Fruit fly (Drosophila melanogaster): Measurements from ENCODE around the gene CG34428.

The CG34428 gene

DNA sequence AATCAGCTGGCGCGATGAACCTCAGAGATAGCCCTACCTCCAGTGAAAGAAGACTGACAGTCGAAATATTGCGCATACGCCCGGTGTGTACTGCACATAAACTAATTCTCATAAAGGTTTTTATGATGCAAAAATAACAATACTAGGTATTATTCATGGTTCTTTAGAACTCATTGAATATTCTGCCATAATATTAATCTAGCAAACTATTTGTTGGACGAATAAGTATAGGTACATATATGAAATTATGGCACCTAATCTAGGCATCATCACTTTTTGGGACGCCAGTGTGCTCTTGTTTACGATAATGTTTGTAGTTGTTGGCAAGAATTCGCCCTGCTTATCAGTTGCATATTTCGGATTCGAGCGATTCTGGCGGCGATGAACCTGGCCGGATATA lies 39.8 kb upstream of the CG34428 start (continued):
- TF ChIP-seq slbo (GFP tag; IDR thresholded peaks at IDR 0.05) (peak; percentile 40; the same call in 1 of the 2 replicates), CG7928 (GFP tag; optimal IDR thresholded peaks at IDR 0.05) (no peak), CG2202 (tag; optimal IDR thresholded peaks at IDR 0.05) (no peak), CG13894 (tag; optimal IDR thresholded peaks at IDR 0.05) (no peak), Mes4 (GFP tag; optimal IDR thresholded peaks at IDR 0.05) (no peak), CG1529 (GFP tag; optimal IDR thresholded peaks at IDR 0.05) (no peak), pho (GFP tag; optimal IDR thresholded peaks at IDR 0.05) (no peak), Pdp1 (GFP tag; optimal IDR thresholded peaks at IDR 0.05) (no peak), slou (GFP tag; optimal IDR thresholded peaks at IDR 0.05) (no peak), CG17186 (GFP tag; optimal IDR thresholded peaks at IDR 0.05) (no peak), B-H2 (GFP tag; optimal IDR thresholded peaks at IDR 0.05) (no peak), CG7786 (GFP tag; optimal IDR thresholded peaks at IDR 0.05) (no peak), CG11085 (GFP tag; IDR thresholded peaks at IDR 0.05) (no peak), chif (GFP tag; optimal IDR thresholded peaks at IDR 0.05) (no peak), D19B (GFP tag; optimal IDR thresholded peaks at IDR 0.05) (peak; percentile 13), CG2678 (tag; optimal IDR thresholded peaks at IDR 0.05) (peak; percentile 61), Bdp1 (GFP tag; optimal IDR thresholded peaks at IDR 0.05) (no peak), CG2875 (GFP tag; optimal IDR thresholded peaks at IDR 0.05) (no peak), insv (GFP tag; optimal IDR thresholded peaks at IDR 0.05) (no peak), Usf (GFP tag; optimal IDR thresholded peaks at IDR 0.05) (no peak), salm (tag; optimal IDR thresholded peaks at IDR 0.05) (no peak), nau (GFP tag; optimal IDR thresholded peaks at IDR 0.05) (no peak), CG9437 (GFP tag; optimal IDR thresholded peaks at IDR 0.05) (no peak), Atf6 (GFP tag; IDR thresholded peaks at IDR 0.05) (0 out of 2 replicates have a peak, but pooled peaks have one; percentile 8), Atf-2 (GFP tag; optimal IDR thresholded peaks at IDR 0.05) (peak; percentile 27), CG11696 (GFP tag; IDR thresholded peaks at IDR 0.05) (no peak), CG3407 (GFP tag; optimal IDR thresholded peaks at IDR 0.05) (no peak), CG4707 (GFP tag; optimal IDR thresholded peaks at IDR 0.05) (no peak), CG5953 (GFP tag; IDR thresholded peaks at IDR 0.05) (no peak), Hr51 (GFP tag; optimal IDR thresholded peaks at IDR 0.05) (peak in 1 of 2 experiments; percentile 46), H15 (GFP tag; IDR thresholded peaks at IDR 0.05) (no peak), wek (GFP tag; optimal IDR thresholded peaks at IDR 0.05) (no peak), HLH4C (GFP tag; IDR thresholded peaks at IDR 0.05; ENCODE audit: partially characterized antibody) (no peak), Doc2 (GFP tag; IDR thresholded peaks at IDR 0.05) (no peak), CG3847 (GFP tag; IDR thresholded peaks at IDR 0.05) (no peak), pb (GFP tag; optimal IDR thresholded peaks at IDR 0.05) (no peak), cad (GFP tag; optimal IDR thresholded peaks at IDR 0.05) (no peak), emc (GFP tag; optimal IDR thresholded peaks at IDR 0.05) (no peak), ems (GFP tag; optimal IDR thresholded peaks at IDR 0.05) (no peak), B-H1 (GFP tag; IDR thresholded peaks at IDR 0.05) (no peak), hb (GFP tag; IDR thresholded peaks at IDR 0.05; ENCODE audit: partially characterized antibody) (no peak), CG2889 (GFP tag; IDR thresholded peaks at IDR 0.05) (no peak), tll (GFP tag; optimal IDR thresholded peaks at IDR 0.05) (no peak), Sox102F (GFP tag; optimal IDR thresholded peaks at IDR 0.05) (peak; percentile 41), sqz (GFP tag; optimal IDR thresholded peaks at IDR 0.05) (no peak), fd64A (GFP tag; optimal IDR thresholded peaks at IDR 0.05) (no peak), Oli (tag; optimal IDR thresholded peaks at IDR 0.05) (no peak), usp (GFP tag; optimal IDR thresholded peaks at IDR 0.05) (no peak), HHEX (GFP tag; optimal IDR thresholded peaks at IDR 0.05) (no peak), CHES-1-like (GFP tag; optimal IDR thresholded peaks at IDR 0.05) (peak; percentile 7), CG3995 (GFP tag; optimal IDR thresholded peaks at IDR 0.05) (no peak)

Data from whole organism, embryonic.